Worm (Caenorhabditis elegans): ENCODE data around the gene srbc-10.

DNA sequence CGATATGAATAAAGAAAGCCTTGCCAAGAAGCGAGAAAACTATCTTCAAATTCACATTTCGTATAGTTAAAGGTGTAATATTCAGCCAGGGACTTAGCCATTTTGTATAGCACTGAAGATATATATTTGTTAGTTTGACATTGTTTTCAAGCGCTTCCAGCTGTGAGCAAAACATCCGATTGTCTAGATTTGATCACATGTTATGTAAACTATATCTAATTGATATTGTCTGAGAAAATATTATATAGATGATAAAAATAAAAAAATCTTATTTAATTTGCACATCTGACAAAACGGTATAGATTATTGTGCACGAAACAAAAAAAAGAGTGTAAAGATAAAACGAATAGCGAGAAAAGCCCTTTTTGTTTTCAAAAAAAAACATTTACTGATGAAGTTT lies 28.1 kb downstream of the srbc-10 start, which contains the start of gene srh-89:
- TF ChIP-seq pha-4 (tag; optimal IDR thresholded peaks at IDR 0.05) (no peak), unc-62 (GFP tag; optimal IDR thresholded peaks at IDR 0.05) (no peak), ztf-11 (tag; optimal IDR thresholded peaks at IDR 0.05) (no peak), mep-1 (tag; optimal IDR thresholded peaks at IDR 0.05) (no peak), ceh-43 (GFP tag; optimal IDR thresholded peaks at IDR 0.05) (no peak), blmp-1 (tag; optimal IDR thresholded peaks at IDR 0.05) (no peak), cnd-1 (tag; optimal IDR thresholded peaks at IDR 0.05) (no peak), lsy-2 (tag; optimal IDR thresholded peaks at IDR 0.05) (no peak), tbx-8 (GFP tag; optimal IDR thresholded peaks at IDR 0.05) (no peak)
